Worm (Caenorhabditis elegans) whole organism, midembryonic: ENCODE results near the gene cyy-1.

Experiments used
- klf-2 ChIP-seq: fragments of 200-800 bp; sonication (Bioruptor generic); conservative IDR thresholded peaks from 2 replicates; pipeline ENCODE4 v1.3.6; 2022; ENCODE audit warnings: missing genetic modification reagents, missing genetic modification characterization, missing compliant biosample characterization
- ref-1 ChIP-seq: fragments of 200-800 bp; sonication (Bioruptor generic); conservative IDR thresholded peaks from 2 replicates; pipeline ENCODE4 v1.3.6; 2022; ENCODE audit warnings: missing genetic modification reagents, missing genetic modification characterization, missing compliant biosample characterization
- tab-1 ChIP-seq: fragments of 200-800 bp; sonication (Bioruptor generic); IDR thresholded peaks from 2 replicates; pipeline ENCODE4 v1.3.6; 2022; ENCODE audit warnings: missing genetic modification characterization, missing compliant biosample characterization
- ztf-23 ChIP-seq: fragments of 200-800 bp; sonication (Bioruptor generic); IDR thresholded peaks from 2 replicates; pipeline ENCODE4 v1.3.6; 2022; ENCODE audit warnings: missing genetic modification reagents, missing genetic modification characterization, missing compliant biosample characterization

- TF ChIP-seq tab-1 (GFP tag; lab: Robert Waterston, UW) (no peak), ztf-23 (GFP tag; lab: Robert Waterston, UW) (no peak), ref-1 (GFP tag; lab: Robert Waterston, UW) (no peak), klf-2 (GFP tag; lab: Robert Waterston, UW) (no peak)
Measured at ce11 chrIII:8402633-8403032, 3.0 kb upstream of the cyy-1 start.
